Worm (Caenorhabditis elegans) whole organism, L2 larva: ENCODE data around the gene npl-4.1.
A peak's percentile ranks its signal among the peaks of the same experiment; 100 is the strongest.
"Not testable (repeated sequence)": the region's sequence is repeated elsewhere in the genome, so short reads cannot be mapped to it uniquely, and the experiment has no call there.

Experiments
- C34F6.9 ChIP-seq: fragments of 150-350 bp; optimal IDR thresholded peaks from 2 replicates; lab custom pipeline; 2014; ENCODE audit warnings: missing biosample characterization, missing genetic modification characterization
- F13H6.1 ChIP-seq: sonication (generic microtip); optimal IDR thresholded peaks from 2 replicates; lab custom pipeline; 2016; ENCODE audit warnings: missing genetic modification characterization, missing compliant biosample characterization
- R02D3.7 ChIP-seq: fragments of 150-350 bp; optimal IDR thresholded peaks from 2 replicates; lab custom pipeline; 2014; ENCODE audit warnings: missing biosample characterization, missing genetic modification characterization
- Y55F3AM.14 ChIP-seq: fragments of 200-800 bp; sonication (Bioruptor generic); optimal IDR thresholded peaks from 2 replicates; lab custom pipeline; 2018; ENCODE audit warnings: mild to moderate bottlenecking, missing genetic modification characterization, missing compliant biosample characterization
- aly-2 ChIP-seq: fragments of 150-350 bp; optimal IDR thresholded peaks from 2 replicates; lab custom pipeline; 2014; ENCODE audit warnings: missing biosample characterization, missing genetic modification characterization
- ama-1 ChIP-seq: fragments of 150-350 bp; optimal IDR thresholded peaks from 2 replicates; lab custom pipeline; 2018; ENCODE audit warnings: inconsistent platforms
- blmp-1 ChIP-seq: sonication (generic microtip); optimal IDR thresholded peaks from 2 replicates; lab custom pipeline; 2017; ENCODE audit warnings: missing genetic modification characterization, mild to moderate bottlenecking, missing compliant biosample characterization, antibody characterized with exemption, moderate library complexity; ENCODE audit not compliant: insufficient read depth
- ceh-16 ChIP-seq: fragments of 150-350 bp; optimal IDR thresholded peaks from 2 replicates; lab custom pipeline; 2014; ENCODE audit warnings: missing biosample characterization, missing genetic modification characterization
- ceh-82 ChIP-seq: fragments of 150-350 bp; optimal IDR thresholded peaks from 2 replicates; lab custom pipeline; 2014; ENCODE audit warnings: missing biosample characterization, missing genetic modification characterization
- dmd-4 ChIP-seq: sonication (generic microtip); optimal IDR thresholded peaks from 2 replicates; lab custom pipeline; 2017; ENCODE audit warnings: missing biosample characterization, missing genetic modification characterization
- elt-1 ChIP-seq: fragments of 150-350 bp; optimal IDR thresholded peaks from 2 replicates; lab custom pipeline; 2014; ENCODE audit warnings: missing biosample characterization, missing genetic modification characterization
- fos-1 ChIP-seq: fragments of 150-350 bp; optimal IDR thresholded peaks from 2 replicates; lab custom pipeline; 2014; ENCODE audit warnings: missing biosample characterization, missing genetic modification characterization
- gmeb-1 ChIP-seq: fragments of 150-350 bp; optimal IDR thresholded peaks from 2 replicates; lab custom pipeline; 2014; ENCODE audit warnings: missing biosample characterization, missing genetic modification characterization
- lin-13 ChIP-seq: fragments of 150-350 bp; optimal IDR thresholded peaks from 2 replicates; lab custom pipeline; 2014; ENCODE audit warnings: missing biosample characterization, missing genetic modification reagents, missing genetic modification characterization
- lin-39 ChIP-seq: fragments of 150-350 bp; optimal IDR thresholded peaks from 2 replicates; lab custom pipeline; 2014; ENCODE audit warnings: missing biosample characterization, missing genetic modification reagents, missing genetic modification characterization
- mab-5 ChIP-seq: fragments of 150-350 bp; optimal IDR thresholded peaks from 2 replicates; lab custom pipeline; 2014; ENCODE audit warnings: missing biosample characterization, missing genetic modification characterization
- mdl-1 ChIP-seq, 2 experiments: fragments of 150-350 bp in 1 of 2; sonication (generic microtip) in 1 of 2; optimal IDR thresholded peaks; 2 replicates each; lab custom pipeline; 2017; ENCODE audit warnings: missing biosample characterization in 2 of 2, missing genetic modification characterization in 2 of 2
- nhr-12 ChIP-seq: fragments of 150-350 bp; optimal IDR thresholded peaks from 2 replicates; lab custom pipeline; 2014; ENCODE audit warnings: missing biosample characterization, missing genetic modification characterization
- nhr-129 ChIP-seq: fragments of 150-350 bp; optimal IDR thresholded peaks from 2 replicates; lab custom pipeline; 2014; ENCODE audit warnings: missing biosample characterization, missing genetic modification characterization
- peb-1 ChIP-seq: fragments of 150-350 bp; optimal IDR thresholded peaks from 2 replicates; lab custom pipeline; 2014; ENCODE audit warnings: missing biosample characterization, missing genetic modification characterization
- skn-1 ChIP-seq: sonication (generic microtip); optimal IDR thresholded peaks from 2 replicates; lab custom pipeline; 2017; ENCODE audit warnings: missing biosample characterization, missing genetic modification characterization
- sma-3 ChIP-seq: sonication (generic microtip); optimal IDR thresholded peaks from 2 replicates; lab custom pipeline; 2016; ENCODE audit warnings: missing genetic modification reagents, missing genetic modification characterization, missing compliant biosample characterization
- sma-9 ChIP-seq, 2 experiments: fragments of 150-350 bp in 1 of 2; sonication (generic microtip) in 1 of 2; optimal IDR thresholded peaks; 2 replicates each; lab custom pipeline; 2014 to 2016; ENCODE audit warnings: missing genetic modification characterization in 2 of 2, mild to moderate bottlenecking in 1 of 2, missing biosample characterization in 1 of 2, missing compliant biosample characterization in 1 of 2, missing genetic modification reagents in 1 of 2, moderate library complexity in 1 of 2
- snpc-4 ChIP-seq: fragments of 150-350 bp; optimal IDR thresholded peaks from 2 replicates; lab custom pipeline; 2014; ENCODE audit warnings: missing biosample characterization, missing genetic modification characterization
- unc-39 ChIP-seq: fragments of 150-350 bp; optimal IDR thresholded peaks from 2 replicates; lab custom pipeline; 2014; ENCODE audit warnings: missing biosample characterization, missing genetic modification characterization
- unc-55 ChIP-seq: fragments of 150-350 bp; sonication (generic microtip); optimal IDR thresholded peaks from 3 replicates; lab custom pipeline; 2014; ENCODE audit warnings: missing biosample characterization, missing genetic modification reagents, missing genetic modification characterization
- zag-1 ChIP-seq: fragments of 150-350 bp; optimal IDR thresholded peaks from 2 replicates; lab custom pipeline; 2014; ENCODE audit warnings: missing biosample characterization, missing genetic modification characterization
- ztf-1 ChIP-seq: fragments of 200-800 bp; sonication (Bioruptor generic); conservative IDR thresholded peaks from 2 replicates; pipeline ENCODE4 v1.3.6; 2022; ENCODE audit warnings: missing genetic modification characterization, missing compliant biosample characterization
- ztf-4 ChIP-seq: fragments of 150-350 bp; optimal IDR thresholded peaks from 2 replicates; lab custom pipeline; 2014; ENCODE audit warnings: missing biosample characterization, missing genetic modification characterization

npl-4.1 gene

DNA sequence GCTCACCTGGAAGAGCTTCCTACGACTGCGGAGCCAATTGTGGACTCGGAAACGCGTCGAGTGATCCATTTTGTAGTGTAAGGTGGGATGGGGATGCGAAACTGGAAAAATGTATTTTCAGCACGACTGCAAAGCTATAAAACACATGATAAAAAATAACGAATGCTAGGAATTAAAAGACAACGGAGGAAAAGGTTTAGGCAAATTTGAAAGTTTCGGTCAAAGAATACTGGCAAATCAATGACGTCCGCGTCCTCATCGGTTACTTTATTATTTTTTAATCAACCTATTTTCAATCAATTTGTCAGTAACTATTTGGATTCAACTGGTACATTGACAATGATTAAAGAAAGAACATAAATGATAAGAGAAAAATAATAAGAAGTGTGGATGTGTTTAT is 23.4 kb upstream of the npl-4.1 start, which contains the start of gene C17G10.7:
Gene C17G10.7, minus strand, starts transcription at position 101 of the 400 bp plus-strand sequence.
- TF ChIP-seq C34F6.9 (tag; lab: Kevin White, UChicago) (no peak), ceh-82 (tag; lab: Kevin White, UChicago) (no peak), lin-39 (tag; lab: Kevin White, UChicago) (no peak), unc-39 (tag; lab: Kevin White, UChicago) (no peak), nhr-129 (tag; lab: Kevin White, UChicago) (no peak), ceh-16 (tag; lab: Kevin White, UChicago) (no peak), F13H6.1 (tag; lab: Kevin White, UChicago) (no peak), aly-2 (no peak)

DNA sequence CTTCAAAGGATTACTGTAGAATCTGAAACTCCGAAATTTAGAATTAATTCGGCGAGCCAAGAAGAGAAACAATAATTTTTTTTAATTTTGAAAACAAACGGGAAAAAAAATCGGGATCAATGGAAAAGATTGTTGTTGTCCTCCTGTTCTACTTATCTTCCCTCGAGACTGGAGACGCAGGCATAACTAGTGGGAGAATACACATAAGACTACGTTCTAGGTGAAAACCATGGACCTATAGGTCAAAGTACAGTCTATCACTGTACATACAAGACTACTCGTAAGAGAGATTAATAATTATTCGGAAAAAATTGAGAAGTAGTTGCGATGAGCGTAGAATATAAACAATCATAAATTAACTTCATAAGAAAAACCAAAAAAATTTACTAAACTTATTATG is 11.9 kb upstream of the npl-4.1 start, which contains the start of gene dhs-6:
Gene dhs-6, minus strand, starts transcription at position 22 of the 400 bp plus-strand sequence.
- TF ChIP-seq fos-1 (tag; lab: Kevin White, UChicago) (peak; percentile 13), elt-1 (tag; lab: Kevin White, UChicago) (no peak), mab-5 (no peak), sma-9 (GFP tag; optimal IDR thresholded peaks at IDR 0.05; lab: Kevin White, UChicago) (peak; percentile 32), sma-9 (tag; optimal IDR thresholded peaks at IDR 0.05; lab: Kevin White, UChicago) (no peak), lin-39 (tag; lab: Kevin White, UChicago) (no peak), ceh-82 (tag; lab: Kevin White, UChicago) (no peak)

DNA sequence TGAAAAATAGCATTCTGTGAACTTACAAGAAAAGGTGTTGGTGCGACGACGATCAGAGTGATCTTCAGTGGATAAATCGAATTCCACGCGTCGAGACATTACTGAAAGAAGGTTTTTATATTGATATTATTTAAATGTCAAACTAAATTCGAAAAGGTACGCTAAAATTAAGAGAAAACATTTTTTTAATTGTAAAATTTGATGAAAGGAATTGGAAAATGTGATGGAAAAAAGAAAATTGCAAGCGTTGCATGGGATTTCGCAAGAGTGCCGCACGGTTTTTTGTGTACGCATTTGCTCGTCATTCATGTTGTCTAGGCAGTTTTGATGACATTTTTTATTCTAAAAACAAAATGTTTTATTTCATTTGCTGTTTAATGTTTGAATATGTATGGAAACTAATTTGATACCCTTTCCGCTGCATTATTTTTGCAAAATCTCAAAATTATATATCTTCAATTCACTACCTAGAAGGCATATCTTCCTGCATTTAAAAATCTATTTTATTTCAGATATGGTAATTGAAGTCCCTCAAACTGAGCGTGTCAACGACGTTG is 8.7 kb upstream of the npl-4.1 start, which contains the start of the genes eif-3.L and npl-4.2:
Gene eif-3.L, minus strand, starts transcription at position 101 of the 557 bp plus-strand sequence.
Gene npl-4.2, plus strand, starts transcription at position 507 of the 557 bp plus-strand sequence.
- not testable (repeated sequence) for TF ChIP-seq ztf-1 (GFP tag; lab: Robert Waterston, UW); R02D3.7 (tag; lab: Kevin White, UChicago); snpc-4 (tag; lab: Kevin White, UChicago)

DNA sequence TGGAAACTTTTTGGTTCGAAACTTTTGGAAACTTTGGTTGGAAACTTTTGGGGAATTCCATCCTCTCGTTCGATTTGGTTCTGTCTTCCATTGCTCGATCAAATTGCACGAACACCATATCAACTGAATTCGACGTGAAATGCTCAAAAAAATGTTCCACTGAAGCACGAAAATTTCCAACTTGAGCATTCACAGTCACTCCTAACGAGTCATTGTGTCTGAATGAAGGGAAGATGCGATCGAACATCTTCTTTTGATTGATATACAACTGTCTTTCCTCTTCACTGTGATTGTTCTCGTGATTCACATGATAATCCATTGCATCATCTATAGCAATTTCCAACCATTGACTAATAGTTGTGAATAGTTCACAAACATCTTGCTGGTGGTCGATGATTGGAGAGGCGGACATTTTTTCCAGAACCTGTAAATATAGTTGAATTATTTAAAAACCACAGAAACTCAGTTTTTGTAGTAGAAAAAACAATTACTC is 2.8 kb upstream of the npl-4.1 start, which contains the start of gene F59E12.15:
Gene F59E12.15, minus strand, starts transcription at position 51 of the 493 bp plus-strand sequence.
- TF ChIP-seq ztf-4 (tag; lab: Kevin White, UChicago) (no peak), sma-3 (GFP tag; lab: Kevin White, UChicago) (no peak), lin-13 (GFP tag; lab: Kevin White, UChicago) (no peak), nhr-129 (tag; lab: Kevin White, UChicago) (peak; percentile 93), unc-55 (GFP tag; lab: Kevin White, UChicago) (no peak)

DNA sequence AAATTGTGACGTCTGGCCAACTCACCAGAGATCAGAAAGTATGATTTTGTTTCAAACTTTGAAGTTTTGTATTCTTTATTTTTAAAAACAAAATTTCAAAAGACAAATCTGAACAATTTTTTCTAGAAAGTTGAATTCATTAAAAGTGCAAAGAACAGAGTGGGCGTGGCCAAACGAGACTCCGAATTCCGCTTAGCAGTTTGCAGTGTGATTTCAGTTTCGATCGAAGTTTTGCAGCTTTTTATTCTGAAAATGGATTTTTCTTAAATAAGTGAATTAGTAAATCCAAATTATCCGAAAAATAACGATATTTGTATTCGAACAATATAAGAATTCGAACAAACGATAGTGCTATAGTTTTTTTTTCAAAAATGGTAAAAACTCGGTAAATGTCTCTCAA is 2.3 kb downstream of the npl-4.1 start:
- TF ChIP-seq gmeb-1 (tag; lab: Kevin White, UChicago) (peak; percentile 13), lin-39 (tag; lab: Kevin White, UChicago) (no peak), C34F6.9 (tag; lab: Kevin White, UChicago) (peak; percentile 60)
- TF ChIP-seq, all 48 proteins: peak for 2

DNA sequence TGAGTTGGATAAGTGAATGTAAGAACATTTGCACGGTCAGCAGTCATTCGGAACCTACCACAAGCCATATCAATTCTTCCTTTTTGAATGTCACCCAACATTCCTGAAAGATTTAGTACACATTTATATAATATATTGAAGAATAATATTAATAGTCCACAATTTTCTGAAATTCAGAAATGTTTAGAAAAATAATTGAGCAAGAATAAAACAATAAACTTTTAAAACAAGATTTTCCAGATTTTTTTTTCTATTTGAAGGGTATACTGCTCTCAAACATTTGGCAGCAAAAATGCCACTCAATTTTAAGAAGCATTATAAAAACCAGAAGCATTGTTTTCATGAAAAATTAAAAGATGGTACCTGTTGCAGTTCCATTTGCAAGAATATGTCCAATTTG is 5.7 kb downstream of the npl-4.1 start, which contains the start of gene F59E12.8:
Gene F59E12.8, minus strand, starts transcription at position 101 of the 400 bp plus-strand sequence.
- TF ChIP-seq nhr-12 (tag; lab: Kevin White, UChicago) (no peak), zag-1 (tag; lab: Kevin White, UChicago) (no peak), dmd-4 (tag; lab: Kevin White, UChicago) (no peak), lin-39 (tag; lab: Kevin White, UChicago) (no peak), F13H6.1 (tag; lab: Kevin White, UChicago) (no peak), ama-1 (lab: Kevin White, UChicago) (no peak), nhr-129 (tag; lab: Kevin White, UChicago) (no peak)

DNA sequence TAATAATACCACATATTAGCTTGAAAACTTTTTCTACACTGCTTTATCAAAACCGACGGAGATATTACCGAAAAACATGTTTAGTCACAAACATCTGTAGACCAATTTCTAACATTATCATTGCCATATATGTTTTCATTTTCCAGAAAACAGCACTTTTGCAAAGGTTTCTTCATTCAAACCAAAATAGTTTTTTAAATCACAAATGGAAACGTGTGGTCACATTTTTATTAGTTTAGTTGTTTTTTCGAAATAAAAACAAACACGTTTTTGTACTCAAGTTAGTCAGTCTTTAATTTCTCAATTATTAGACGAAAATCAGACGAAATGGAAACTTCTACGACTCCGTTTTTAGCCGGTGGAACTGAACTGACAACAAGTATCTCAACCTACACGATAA is 6.9 kb downstream of the npl-4.1 start, which contains the start of gene F59E12.3:
Gene F59E12.3, plus strand, starts transcription at position 301 of the 400 bp plus-strand sequence.
- no peak for TF ChIP-seq Y55F3AM.14 (GFP tag; lab: Kevin White, UChicago)
- TF ChIP-seq zag-1 (tag; lab: Kevin White, UChicago), result no peak
- no peak for TF ChIP-seq mdl-1 (tag; optimal IDR thresholded peaks at IDR 0.05; lab: Kevin White, UChicago)
- no peak for TF ChIP-seq skn-1 (tag; lab: Kevin White, UChicago)
- no peak for TF ChIP-seq blmp-1 (tag; lab: Kevin White, UChicago)
- TF ChIP-seq elt-1 (tag; lab: Kevin White, UChicago), result no peak
- no peak for TF ChIP-seq peb-1 (tag; lab: Kevin White, UChicago)
